Worm (Caenorhabditis elegans) whole organism, young adult: Measurements from ENCODE around the gene F46E10.3.

Experiments used
- B0019.2 ChIP-seq: fragments of 200-800 bp; sonication (Bioruptor generic); conservative IDR thresholded peaks from 2 replicates; pipeline ENCODE4 v1.3.6; 2022; ENCODE audit warnings: missing genetic modification reagents, missing genetic modification characterization, missing compliant biosample characterization
- B0035.1 ChIP-seq: sonication (generic microtip); optimal IDR thresholded peaks from 2 replicates; lab custom pipeline; 2016; ENCODE audit warnings: missing genetic modification characterization, mild to moderate bottlenecking, missing compliant biosample characterization, missing genotype, missing genetic modification reagents
- B0336.3 ChIP-seq: fragments of 200-800 bp; sonication (Bioruptor generic); IDR thresholded peaks from 2 replicates; pipeline ENCODE4 v1.3.6; 2022; ENCODE audit warnings: missing genetic modification characterization, missing compliant biosample characterization
- F33H1.4 ChIP-seq: fragments of 200-800 bp; sonication (Bioruptor generic); IDR thresholded peaks from 2 replicates; pipeline ENCODE4 v1.3.6; 2022; ENCODE audit warnings: missing genetic modification reagents, missing genetic modification characterization, missing compliant biosample characterization
- F37B4.10 ChIP-seq: fragments of 200-800 bp; sonication (Bioruptor generic); IDR thresholded peaks from 2 replicates; pipeline ENCODE4 v1.3.6; 2022; ENCODE audit warnings: missing genetic modification characterization, missing compliant biosample characterization
- F52B5.7 ChIP-seq: sonication (generic microtip); optimal IDR thresholded peaks from 2 replicates; lab custom pipeline; 2016; ENCODE audit warnings: mild to moderate bottlenecking, missing genetic modification characterization, missing compliant biosample characterization
- F55B11.4 ChIP-seq: sonication (generic microtip); optimal IDR thresholded peaks from 2 replicates; lab custom pipeline; 2016; ENCODE audit warnings: missing compliant biosample characterization, missing genetic modification characterization, borderline replicate concordance; ENCODE audit not compliant: insufficient read depth
- T07F8.4 ChIP-seq: sonication (generic microtip); optimal IDR thresholded peaks from 2 replicates; lab custom pipeline; 2016; ENCODE audit warnings: mild to moderate bottlenecking, missing genetic modification characterization, moderate library complexity, missing compliant biosample characterization
- Y53F4B.3 ChIP-seq: fragments of 200-800 bp; sonication (Bioruptor generic); IDR thresholded peaks from 2 replicates; pipeline ENCODE4 v1.3.6; 2022; ENCODE audit warnings: missing genetic modification reagents, missing genetic modification characterization, missing compliant biosample characterization
- Y53G8AR.9 ChIP-seq: fragments of 200-800 bp; sonication (Bioruptor generic); conservative IDR thresholded peaks from 2 replicates; pipeline ENCODE4 v1.3.6; 2022; ENCODE audit warnings: missing genetic modification reagents, missing genetic modification characterization, missing compliant biosample characterization
- Y56A3A.18 ChIP-seq: fragments of 200-800 bp; sonication (Bioruptor generic); IDR thresholded peaks from 2 replicates; pipeline ENCODE4 v1.3.6; 2022; ENCODE audit warnings: missing genetic modification reagents, missing genetic modification characterization, missing compliant biosample characterization
- Y79H2A.3 ChIP-seq: fragments of 200-800 bp; sonication (Bioruptor generic); conservative IDR thresholded peaks from 2 replicates; pipeline ENCODE4 v1.3.6; 2022; ENCODE audit warnings: missing genetic modification reagents, missing genetic modification characterization, missing compliant biosample characterization
- ama-1 ChIP-seq, 3 experiments: fragments of 150-350 bp in 1 of 3; sonication (generic microtip) in 2 of 3; optimal IDR thresholded peaks; 2 replicates each; lab custom pipeline; 2014 to 2018; ENCODE audit warnings: missing biosample characterization in 2 of 3, missing genetic modification characterization in 2 of 3, missing genetic modification reagents in 2 of 3
- bed-2 ChIP-seq: fragments of 200-800 bp; sonication (Bioruptor generic); IDR thresholded peaks from 2 replicates; pipeline ENCODE4 v1.3.6; 2022; ENCODE audit warnings: missing genetic modification reagents, missing genetic modification characterization, missing compliant biosample characterization
- ccch-3 ChIP-seq: fragments of 200-800 bp; sonication (Bioruptor generic); optimal IDR thresholded peaks from 2 replicates; lab custom pipeline; 2018; ENCODE audit warnings: mild to moderate bottlenecking, missing genetic modification characterization, missing compliant biosample characterization
- ceh-58 ChIP-seq: fragments of 200-800 bp; sonication (Bioruptor generic); IDR thresholded peaks from 2 replicates; pipeline ENCODE4 v1.3.6; 2022; ENCODE audit warnings: missing genetic modification characterization, missing compliant biosample characterization
- die-1 ChIP-seq: sonication (generic microtip); optimal IDR thresholded peaks from 2 replicates; lab custom pipeline; 2016; ENCODE audit warnings: missing genotype, mild to moderate bottlenecking, missing genetic modification characterization, missing compliant biosample characterization
- efl-1 ChIP-seq: fragments of 150-350 bp; optimal IDR thresholded peaks from 2 replicates; lab custom pipeline; 2014; ENCODE audit warnings: missing biosample characterization, missing genetic modification reagents, missing genetic modification characterization
- egl-18 ChIP-seq: fragments of 200-800 bp; sonication (Bioruptor generic); IDR thresholded peaks from 2 replicates; pipeline ENCODE4 v1.3.6; 2022; ENCODE audit warnings: missing genetic modification reagents, missing genetic modification characterization, missing compliant biosample characterization
- ekl-4 ChIP-seq: fragments of 200-800 bp; sonication (Bioruptor generic); IDR thresholded peaks from 2 replicates; pipeline ENCODE4 v1.3.6; 2022; ENCODE audit warnings: missing genetic modification reagents, missing genetic modification characterization, missing compliant biosample characterization
- hlh-12 ChIP-seq: sonication (generic microtip); optimal IDR thresholded peaks from 2 replicates; lab custom pipeline; 2016; ENCODE audit warnings: missing genetic modification characterization, missing compliant biosample characterization
- hlh-26 ChIP-seq: fragments of 200-800 bp; sonication (Bioruptor generic); conservative IDR thresholded peaks from 2 replicates; pipeline ENCODE4 v1.3.6; 2022; ENCODE audit warnings: missing genetic modification reagents, missing genetic modification characterization, missing compliant biosample characterization
- hmg-20 ChIP-seq: fragments of 200-800 bp; sonication (Bioruptor generic); IDR thresholded peaks from 2 replicates; pipeline ENCODE4 v1.3.6; 2022; ENCODE audit warnings: missing genetic modification reagents, missing genetic modification characterization, missing compliant biosample characterization
- lag-1 ChIP-seq: fragments of 200-800 bp; sonication (Bioruptor generic); IDR thresholded peaks from 2 replicates; pipeline ENCODE4 v1.3.6; 2022; ENCODE audit warnings: missing genetic modification reagents, missing genetic modification characterization, missing compliant biosample characterization
- madf-3 ChIP-seq: fragments of 200-800 bp; sonication (Bioruptor generic); IDR thresholded peaks from 2 replicates; pipeline ENCODE4 v1.3.6; 2022; ENCODE audit warnings: missing genetic modification reagents, missing genetic modification characterization, missing compliant biosample characterization
- madf-6 ChIP-seq: fragments of 200-800 bp; sonication (Bioruptor generic); IDR thresholded peaks from 2 replicates; pipeline ENCODE4 v1.3.6; 2022; ENCODE audit warnings: missing genetic modification reagents, missing genetic modification characterization, missing compliant biosample characterization
- mcd-1 ChIP-seq: fragments of 200-800 bp; sonication (Bioruptor generic); IDR thresholded peaks from 2 replicates; pipeline ENCODE4 v1.3.6; 2022; ENCODE audit warnings: missing genetic modification reagents, missing genetic modification characterization, missing compliant biosample characterization
- nhr-120 ChIP-seq: fragments of 200-800 bp; sonication (Bioruptor generic); IDR thresholded peaks from 2 replicates; pipeline ENCODE4 v1.3.6; 2022; ENCODE audit warnings: missing genetic modification characterization, missing compliant biosample characterization
- nhr-80 ChIP-seq: sonication (generic microtip); optimal IDR thresholded peaks from 2 replicates; lab custom pipeline; 2016; ENCODE audit warnings: missing genetic modification characterization, missing compliant biosample characterization
- snpc-3.4 ChIP-seq: sonication (generic microtip); optimal IDR thresholded peaks from 2 replicates; lab custom pipeline; 2017; ENCODE audit warnings: missing genetic modification characterization, mild to moderate bottlenecking, missing compliant biosample characterization, antibody characterized with exemption, moderate library complexity, missing genotype, missing genetic modification reagents
- somi-1 ChIP-seq: fragments of 200-800 bp; sonication (Bioruptor generic); optimal IDR thresholded peaks from 2 replicates; lab custom pipeline; 2018; ENCODE audit warnings: mild to moderate bottlenecking, missing genetic modification characterization, missing compliant biosample characterization
- sptf-2 ChIP-seq: fragments of 200-800 bp; sonication (Bioruptor generic); optimal IDR thresholded peaks from 2 replicates; lab custom pipeline; 2018; ENCODE audit warnings: mild to moderate bottlenecking, missing genetic modification characterization, missing compliant biosample characterization
- ztf-25 ChIP-seq: fragments of 200-800 bp; sonication (Bioruptor generic); IDR thresholded peaks from 2 replicates; pipeline ENCODE4 v1.3.6; 2022; ENCODE audit warnings: missing genetic modification reagents, missing genetic modification characterization, missing compliant biosample characterization
- ztf-26 ChIP-seq: sonication (generic microtip); optimal IDR thresholded peaks from 2 replicates; lab custom pipeline; 2017; ENCODE audit warnings: missing genetic modification characterization, missing compliant biosample characterization
- ztf-6 ChIP-seq: fragments of 200-800 bp; sonication (Bioruptor generic); IDR thresholded peaks from 2 replicates; pipeline ENCODE4 v1.3.6; 2022; ENCODE audit warnings: missing genetic modification reagents, missing genetic modification characterization, missing compliant biosample characterization

Gene F46E10.3

DNA sequence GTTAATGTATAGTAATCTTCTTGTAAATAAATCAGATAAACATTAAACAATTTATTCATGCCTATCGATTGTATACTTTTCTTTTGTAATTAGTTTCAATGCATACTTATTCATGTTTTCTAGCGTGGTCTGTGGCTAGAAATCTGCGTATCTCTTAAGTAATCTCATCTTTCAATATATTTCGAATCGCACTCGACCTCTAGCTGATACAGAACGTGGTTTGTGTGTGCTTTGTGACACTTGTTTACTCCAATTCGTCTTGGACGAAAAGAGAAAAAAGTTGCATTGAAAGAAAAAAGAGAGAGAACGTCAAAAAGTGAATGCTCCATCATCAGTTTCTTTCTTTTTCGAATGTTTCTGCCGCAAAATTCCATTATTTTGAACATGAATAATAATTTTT lies 19.7 kb upstream of the F46E10.3 start:
- no peak for TF ChIP-seq efl-1 (GFP tag; lab: Kevin White, UChicago)
- peak; percentile 8; the same call in 1 of the 2 replicates for TF ChIP-seq madf-6 (GFP tag; lab: Robert Waterston, UW)
- TF ChIP-seq F37B4.10 (GFP tag; lab: Robert Waterston, UW), result no peak

ce11 chrV:6498903-6499302 lies 19.2 kb upstream of the F46E10.3 start, which contains the start of gene W01A11.1:
W01A11.1 (plus strand) TSS chrV:6499224.
- no peak for TF ChIP-seq snpc-3.4
- TF ChIP-seq nhr-80 (tag; lab: Kevin White, UChicago), result peak; percentile 23

ce11 chrV:6503158-6503557 lies 14.9 kb upstream of the F46E10.3 start:
- TF ChIP-seq nhr-80 (tag; lab: Kevin White, UChicago), result peak; percentile 2
- TF ChIP-seq F37B4.10 (GFP tag; lab: Robert Waterston, UW), result no peak

DNA sequence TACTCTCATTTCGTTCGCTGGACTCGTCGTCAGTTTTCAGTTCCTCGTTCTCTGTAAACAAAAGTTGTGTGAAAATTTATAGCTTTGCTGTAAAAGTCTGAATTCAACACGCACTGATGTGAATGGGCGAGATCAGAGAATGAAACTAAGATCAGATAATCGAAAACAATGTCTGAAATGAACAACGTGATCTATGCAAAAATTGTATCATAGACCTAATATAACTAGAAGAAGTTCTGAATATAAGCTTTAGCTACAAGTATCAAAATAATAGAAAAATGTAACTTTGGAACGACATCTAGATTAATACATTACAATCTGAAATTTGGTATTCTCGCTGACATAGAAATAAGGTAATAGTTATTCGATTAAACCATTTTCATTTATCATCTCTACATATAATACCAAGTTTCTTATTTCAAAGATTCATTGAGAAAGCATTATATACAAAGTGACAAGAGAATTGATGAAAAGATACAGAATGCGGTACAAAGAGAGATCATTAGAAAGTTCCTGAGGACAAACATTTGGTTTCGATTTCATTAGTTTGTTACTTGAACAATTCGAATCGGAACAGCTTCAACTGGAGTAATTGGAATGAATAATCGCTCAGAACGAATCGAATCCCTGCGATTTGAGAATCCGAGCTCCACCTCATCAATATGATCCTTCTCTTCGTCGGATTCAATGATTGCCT lies 13.8 kb upstream of the F46E10.3 start, which contains the start of gene moc-2:
Gene moc-2, minus strand, starts transcription at position 51 of the 697 bp plus-strand sequence.
- TF ChIP-seq Y53G8AR.9 (no peak), egl-18 (GFP tag; lab: Robert Waterston, UW) (no peak), die-1 (tag; lab: Kevin White, UChicago) (no peak), bed-2 (GFP tag; lab: Robert Waterston, UW) (no peak), F52B5.7 (tag; lab: Kevin White, UChicago) (no peak), hlh-12 (tag; lab: Kevin White, UChicago) (no peak), ceh-58 (no peak), mcd-1 (GFP tag; lab: Robert Waterston, UW) (no peak), Y53F4B.3 (GFP tag; lab: Robert Waterston, UW) (no peak), ztf-25 (GFP tag; lab: Robert Waterston, UW) (no peak), Y56A3A.18 (GFP tag; lab: Robert Waterston, UW) (no peak), madf-3 (GFP tag; lab: Robert Waterston, UW) (no peak), B0035.1 (tag; lab: Kevin White, UChicago) (no peak), B0019.2 (GFP tag; lab: Robert Waterston, UW) (no peak), ama-1 (optimal IDR thresholded peaks at IDR 0.05; lab: Kevin White, UChicago) (no peak), ama-1 (GFP tag; optimal IDR thresholded peaks at IDR 0.05; lab: Kevin White, UChicago) (no peak)

ce11 chrV:6505339-6505811 lies 12.7 kb upstream of the F46E10.3 start, which contains the start of gene W01A11.7:
W01A11.7 (minus strand) TSS chrV:6505389.
- TF ChIP-seq ztf-6 (GFP tag; lab: Robert Waterston, UW), result no peak
- TF ChIP-seq F33H1.4 (GFP tag; lab: Robert Waterston, UW), result no peak
- TF ChIP-seq sptf-2 (GFP tag; lab: Kevin White, UChicago), result no peak
- no peak for TF ChIP-seq Y79H2A.3 (GFP tag; lab: Robert Waterston, UW)
- no peak for TF ChIP-seq hlh-12 (tag; lab: Kevin White, UChicago)
- no peak for TF ChIP-seq ccch-3 (GFP tag; lab: Kevin White, UChicago)
- peak; percentile 17 for TF ChIP-seq ztf-26
- TF ChIP-seq, all 124 proteins: peak for 1

- no peak for TF ChIP-seq hmg-20
- TF ChIP-seq somi-1, result no peak
- TF ChIP-seq lag-1 (GFP tag; lab: Robert Waterston, UW), result no peak
- no peak for TF ChIP-seq T07F8.4 (tag; lab: Kevin White, UChicago)
- TF ChIP-seq B0336.3 (GFP tag; lab: Robert Waterston, UW), result no peak
- TF ChIP-seq hlh-26, result no peak
- no peak for TF ChIP-seq ekl-4 (GFP tag; lab: Robert Waterston, UW)
- no peak for TF ChIP-seq nhr-120
- no peak for TF ChIP-seq F55B11.4
Measured at ce11 chrV:6506238-6506956, 11.7 kb upstream of the F46E10.3 start.
